Worm (Caenorhabditis elegans) whole organism, L3 larva: ENCODE data around the gene exo-1.

Experiments used
- R02D3.7 ChIP-seq: fragments of 150-350 bp; optimal IDR thresholded peaks from 2 replicates; lab custom pipeline; 2014; ENCODE audit warnings: missing biosample characterization, missing genetic modification characterization
- ZK546.5 ChIP-seq: sonication (generic microtip); optimal IDR thresholded peaks from 2 replicates; lab custom pipeline; 2017; ENCODE audit warnings: missing biosample characterization, missing genetic modification characterization
- aly-2 ChIP-seq: fragments of 150-350 bp; optimal IDR thresholded peaks from 2 replicates; lab custom pipeline; 2014; ENCODE audit warnings: missing biosample characterization, missing genetic modification characterization
- ama-1 ChIP-seq: fragments of 150-350 bp; optimal IDR thresholded peaks from 2 replicates; lab custom pipeline; 2018
- ceh-16 ChIP-seq: sonication (generic microtip); optimal IDR thresholded peaks from 2 replicates; lab custom pipeline; 2017; ENCODE audit warnings: missing biosample characterization, missing genetic modification characterization
- ceh-28 ChIP-seq: fragments of 150-350 bp; optimal IDR thresholded peaks from 2 replicates; lab custom pipeline; 2014; ENCODE audit warnings: missing biosample characterization, missing genetic modification reagents, missing genetic modification characterization
- ceh-82 ChIP-seq: fragments of 150-350 bp; optimal IDR thresholded peaks from 2 replicates; lab custom pipeline; 2014; ENCODE audit warnings: missing biosample characterization, missing genetic modification characterization
- daf-12 ChIP-seq: fragments of 150-350 bp; optimal IDR thresholded peaks from 2 replicates; lab custom pipeline; 2014; ENCODE audit warnings: missing biosample characterization, missing genetic modification reagents, missing genetic modification characterization
- egl-27 ChIP-seq: sonication (generic microtip); optimal IDR thresholded peaks from 4 replicates; lab custom pipeline; 2017; ENCODE audit warnings: missing biosample characterization, missing genetic modification reagents, missing genetic modification characterization
- egl-5 ChIP-seq: fragments of 150-350 bp; optimal IDR thresholded peaks from 2 replicates; lab custom pipeline; 2017; ENCODE audit warnings: missing biosample characterization, missing genetic modification reagents, missing genetic modification characterization, inconsistent platforms
- elt-1 ChIP-seq: fragments of 150-350 bp; optimal IDR thresholded peaks from 2 replicates; lab custom pipeline; 2014; ENCODE audit warnings: missing biosample characterization, missing genetic modification characterization
- elt-2 ChIP-seq: sonication (generic microtip); optimal IDR thresholded peaks from 2 replicates; lab custom pipeline; 2016; ENCODE audit warnings: missing genetic modification reagents, mild to moderate bottlenecking, missing genetic modification characterization, missing compliant biosample characterization
- elt-3 ChIP-seq, 3 experiments: fragments of 150-350 bp in 1 of 3; sonication (generic microtip) in 2 of 3; optimal IDR thresholded peaks; 2 replicates in 2 of 3; 4 replicates in 1 of 3; lab custom pipeline; 2014 to 2017; ENCODE audit warnings: missing biosample characterization in 3 of 3, missing genetic modification characterization in 3 of 3
- eor-1 ChIP-seq, 2 experiments: fragments of 150-350 bp; optimal IDR thresholded peaks; 2 replicates each; lab custom pipeline; 2014 to 2018; ENCODE audit warnings: missing biosample characterization in 2 of 2, missing genetic modification characterization in 2 of 2
- fkh-10 ChIP-seq: sonication (generic microtip); optimal IDR thresholded peaks from 2 replicates; lab custom pipeline; 2017; ENCODE audit warnings: missing biosample characterization, missing genetic modification reagents, missing genetic modification characterization
- fkh-2 ChIP-seq: fragments of 150-350 bp; optimal IDR thresholded peaks from 2 replicates; lab custom pipeline; 2014; ENCODE audit warnings: missing biosample characterization, missing genetic modification reagents, missing genetic modification characterization
- hmg-11 ChIP-seq: sonication (generic microtip); optimal IDR thresholded peaks from 2 replicates; lab custom pipeline; 2016; ENCODE audit warnings: missing genetic modification characterization, missing compliant biosample characterization
- jun-1 ChIP-seq: fragments of 150-350 bp; optimal IDR thresholded peaks from 2 replicates; lab custom pipeline; 2014; ENCODE audit warnings: missing biosample characterization, missing genetic modification reagents, missing genetic modification characterization
- lin-15B ChIP-seq: fragments of 150-350 bp; optimal IDR thresholded peaks from 2 replicates; lab custom pipeline; 2014; ENCODE audit warnings: missing biosample characterization, missing genetic modification characterization
- lin-39 ChIP-seq: fragments of 150-350 bp; optimal IDR thresholded peaks from 2 replicates; lab custom pipeline; 2018; ENCODE audit warnings: missing biosample characterization, missing genetic modification reagents, missing genetic modification characterization
- lsy-12 ChIP-seq: sonication (generic microtip); optimal IDR thresholded peaks from 2 replicates; lab custom pipeline; 2016; ENCODE audit warnings: mild to moderate bottlenecking, missing genetic modification characterization, missing compliant biosample characterization
- mdl-1 ChIP-seq: fragments of 150-350 bp; optimal IDR thresholded peaks from 2 replicates; lab custom pipeline; 2014; ENCODE audit warnings: missing biosample characterization, missing genetic modification characterization
- mml-1 ChIP-seq: fragments of 150-350 bp; sonication (generic microtip); optimal IDR thresholded peaks from 3 replicates; lab custom pipeline; 2014; ENCODE audit warnings: missing biosample characterization, missing genetic modification characterization
- nfya-1 ChIP-seq: sonication (generic microtip); optimal IDR thresholded peaks from 2 replicates; lab custom pipeline; 2017; ENCODE audit warnings: missing genetic modification characterization, mild to moderate bottlenecking, missing compliant biosample characterization, antibody characterized with exemption, moderate library complexity; ENCODE audit not compliant: insufficient read depth
- nhr-11 ChIP-seq: fragments of 150-350 bp; optimal IDR thresholded peaks from 2 replicates; lab custom pipeline; 2014; ENCODE audit warnings: missing biosample characterization, missing genetic modification characterization
- nhr-12 ChIP-seq: fragments of 150-350 bp; optimal IDR thresholded peaks from 2 replicates; lab custom pipeline; 2014; ENCODE audit warnings: missing biosample characterization, missing genetic modification characterization
- nhr-23 ChIP-seq: fragments of 150-350 bp; optimal IDR thresholded peaks from 2 replicates; lab custom pipeline; 2014; ENCODE audit warnings: missing biosample characterization, missing genetic modification reagents, missing genetic modification characterization
- nhr-237 ChIP-seq: fragments of 150-350 bp; optimal IDR thresholded peaks from 2 replicates; lab custom pipeline; 2014; ENCODE audit warnings: missing biosample characterization, missing genetic modification characterization
- nhr-25 ChIP-seq: sonication (generic microtip); optimal IDR thresholded peaks from 2 replicates; lab custom pipeline; 2017; ENCODE audit warnings: missing biosample characterization, missing genetic modification characterization
- nhr-28 ChIP-seq: fragments of 150-350 bp; optimal IDR thresholded peaks from 2 replicates; lab custom pipeline; 2014; ENCODE audit warnings: missing biosample characterization, missing genetic modification characterization
- nhr-43 ChIP-seq: sonication (generic microtip); optimal IDR thresholded peaks from 2 replicates; lab custom pipeline; 2016; ENCODE audit warnings: mild to moderate bottlenecking, missing genetic modification characterization, missing compliant biosample characterization; ENCODE audit not compliant: poor library complexity, severe bottlenecking
- nhr-67 ChIP-seq: fragments of 150-350 bp; optimal IDR thresholded peaks from 2 replicates; lab custom pipeline; 2014; ENCODE audit warnings: missing biosample characterization, missing genetic modification characterization
- nhr-76 ChIP-seq: fragments of 150-350 bp; sonication (generic microtip); optimal IDR thresholded peaks from 5 replicates; lab custom pipeline; 2014; ENCODE audit warnings: missing biosample characterization, missing genetic modification characterization
- nhr-77 ChIP-seq: fragments of 150-350 bp; optimal IDR thresholded peaks from 2 replicates; lab custom pipeline; 2014; ENCODE audit warnings: missing biosample characterization, missing genetic modification characterization
- pha-4 ChIP-seq: fragments of 150-350 bp; optimal IDR thresholded peaks from 2 replicates; lab custom pipeline; 2014; ENCODE audit warnings: missing biosample characterization, missing genetic modification reagents, missing genetic modification characterization
- pqm-1 ChIP-seq: fragments of 150-350 bp; optimal IDR thresholded peaks from 2 replicates; lab custom pipeline; 2017; ENCODE audit warnings: missing biosample characterization, missing genetic modification characterization, inconsistent platforms
- skn-1 ChIP-seq: fragments of 150-350 bp; optimal IDR thresholded peaks from 2 replicates; lab custom pipeline; 2014; ENCODE audit warnings: missing biosample characterization, missing genetic modification characterization
- snpc-4 ChIP-seq: fragments of 150-350 bp; optimal IDR thresholded peaks from 2 replicates; lab custom pipeline; 2014; ENCODE audit warnings: missing biosample characterization, missing genetic modification characterization
- tbx-2 ChIP-seq: sonication (generic microtip); optimal IDR thresholded peaks from 2 replicates; lab custom pipeline; 2016; ENCODE audit warnings: mild to moderate bottlenecking, missing genetic modification characterization, missing compliant biosample characterization
- unc-39 ChIP-seq: sonication (generic microtip); optimal IDR thresholded peaks from 4 replicates; lab custom pipeline; 2017; ENCODE audit warnings: missing biosample characterization, missing genetic modification characterization
- unc-62 ChIP-seq: fragments of 150-350 bp; sonication (generic microtip); optimal IDR thresholded peaks from 4 replicates; lab custom pipeline; 2014; ENCODE audit warnings: missing biosample characterization, missing genetic modification reagents, missing genetic modification characterization
- zag-1 ChIP-seq: fragments of 150-350 bp; optimal IDR thresholded peaks from 2 replicates; lab custom pipeline; 2014; ENCODE audit warnings: missing biosample characterization, missing genetic modification characterization
- ztf-11 ChIP-seq: fragments of 150-350 bp; optimal IDR thresholded peaks from 2 replicates; lab custom pipeline; 2014; ENCODE audit warnings: missing biosample characterization, missing genetic modification characterization
- ztf-4 ChIP-seq: fragments of 150-350 bp; optimal IDR thresholded peaks from 2 replicates; lab custom pipeline; 2014; ENCODE audit warnings: missing biosample characterization, missing genetic modification characterization

exo-1 gene

ce11 chrIII:13465918-13466592 is 42.7 kb downstream of the exo-1 start, which contains the start of gene cdk-5:
TSS of gene cdk-5 (minus strand) at chrIII:13466342.
- TF ChIP-seq elt-2 (peak; percentile 50), ztf-11 (tag; lab: Kevin White, UChicago) (no peak), ama-1 (peak; percentile 74), pha-4 (tag; lab: Kevin White, UChicago) (peak; percentile 97), ceh-28 (tag; lab: Kevin White, UChicago) (peak; percentile 95), mml-1 (tag; lab: Kevin White, UChicago) (no peak), tbx-2 (tag; lab: Kevin White, UChicago) (peak; percentile 71), R02D3.7 (tag; lab: Kevin White, UChicago) (peak; percentile 34), fkh-10 (GFP tag; lab: Kevin White, UChicago) (peak; percentile 51), nhr-28 (tag; lab: Kevin White, UChicago) (no peak), nhr-43 (tag; lab: Kevin White, UChicago) (peak; percentile 90), aly-2 (tag; lab: Kevin White, UChicago) (no peak), nhr-237 (no peak), jun-1 (tag; lab: Kevin White, UChicago) (peak; percentile 84), nhr-77 (tag; lab: Kevin White, UChicago) (peak; percentile 28), mdl-1 (no peak), daf-12 (tag; lab: Kevin White, UChicago) (no peak), elt-1 (tag; lab: Kevin White, UChicago) (peak; percentile 60), nhr-23 (peak; percentile 95), snpc-4 (peak; percentile 82), lsy-12 (tag; lab: Kevin White, UChicago) (peak; percentile 76), ceh-16 (no peak), unc-39 (tag; lab: Kevin White, UChicago) (no peak), nfya-1 (peak; percentile 95), lin-39 (tag; lab: Kevin White, UChicago) (peak; percentile 56), nhr-12 (tag; lab: Kevin White, UChicago) (no peak), egl-5 (no peak), ZK546.5 (tag; lab: Kevin White, UChicago) (peak; percentile 64), ceh-82 (tag; lab: Kevin White, UChicago) (peak; percentile 48), ztf-4 (tag; lab: Kevin White, UChicago) (peak; percentile 49), egl-27 (tag; lab: Kevin White, UChicago) (no peak), nhr-67 (no peak), lin-15B (tag; lab: Kevin White, UChicago) (peak; percentile 86), nhr-25 (peak; percentile 91), skn-1 (tag; lab: Kevin White, UChicago) (peak; percentile 89), elt-3 (tag; optimal IDR thresholded peaks at IDR 0.05; lab: Kevin White, UChicago) (no peak), nhr-76 (no peak), nhr-11 (tag; lab: Kevin White, UChicago) (no peak), eor-1 (tag; optimal IDR thresholded peaks at IDR 0.05; lab: Kevin White, UChicago) (peak in 1 of 2 experiments; percentile 58), hmg-11 (tag; lab: Kevin White, UChicago) (peak; percentile 49), unc-62 (GFP tag; lab: Kevin White, UChicago) (no peak), fkh-2 (tag; lab: Kevin White, UChicago) (no peak), pqm-1 (peak; percentile 61)

ce11 chrIII:13471504-13471903 is 48.2 kb downstream of the exo-1 start, which contains the start of gene pssy-2:
TSS of gene pssy-2 (plus strand) at chrIII:13471804.
- no peak for TF ChIP-seq nhr-23
- no peak for TF ChIP-seq elt-1 (tag; lab: Kevin White, UChicago)
- no peak for TF ChIP-seq ama-1
- no peak for TF ChIP-seq zag-1 (tag; lab: Kevin White, UChicago)
- TF ChIP-seq hmg-11 (tag; lab: Kevin White, UChicago) = no peak
- no peak for TF ChIP-seq lin-15B (tag; lab: Kevin White, UChicago)
- TF ChIP-seq daf-12 (tag; lab: Kevin White, UChicago) = no peak
- TF ChIP-seq mml-1 (tag; lab: Kevin White, UChicago) = no peak
- TF ChIP-seq R02D3.7 (tag; lab: Kevin White, UChicago) = no peak
- TF ChIP-seq skn-1 (tag; lab: Kevin White, UChicago) = no peak
- no peak for TF ChIP-seq unc-62 (GFP tag; lab: Kevin White, UChicago)
- no peak for TF ChIP-seq nhr-77 (tag; lab: Kevin White, UChicago)
- no peak for TF ChIP-seq elt-2
- no peak for TF ChIP-seq elt-3 (tag; optimal IDR thresholded peaks at IDR 0.05; lab: Kevin White, UChicago)
- TF ChIP-seq pqm-1 = no peak
- TF ChIP-seq nhr-67 = no peak
